Fruit fly (Drosophila melanogaster): ENCODE measurements around the gene CG7017.

dm6 chr3L:20193748-20194058, 18.2 kb downstream of the CG7017 start:
- TF ChIP-seq br (optimal IDR thresholded peaks at IDR 0.05) = no peak
- no peak for TF ChIP-seq CG17612 (GFP tag; IDR thresholded peaks at IDR 0.05)
- no peak for TF ChIP-seq CG13296 (GFP tag; optimal IDR thresholded peaks at IDR 0.05)
- TF ChIP-seq CG8281 (tag; optimal IDR thresholded peaks at IDR 0.05) = no peak
- TF ChIP-seq CG5245 (GFP tag; optimal IDR thresholded peaks at IDR 0.05) = no peak
- no peak for TF ChIP-seq dati (GFP tag; IDR thresholded peaks at IDR 0.05)
- no peak for TF ChIP-seq en (GFP tag; optimal IDR thresholded peaks at IDR 0.05)
- TF ChIP-seq Rfx (GFP tag; IDR thresholded peaks at IDR 0.05) = no peak
- TF ChIP-seq pan (optimal IDR thresholded peaks at IDR 0.05) = no peak
- TF ChIP-seq pan (GFP tag; optimal IDR thresholded peaks at IDR 0.05 in 1 of 2, IDR thresholded peaks at IDR 0.05 in 1 of 2) = no peak
- TF ChIP-seq D19A (tag; optimal IDR thresholded peaks at IDR 0.05) = no peak
- TF ChIP-seq CG33213 (GFP tag; optimal IDR thresholded peaks at IDR 0.05) = no peak
- TF ChIP-seq CG3995 (GFP tag; optimal IDR thresholded peaks at IDR 0.05) = no peak

All from whole organism, embryonic.